Worm (Caenorhabditis elegans) whole organism, young adult: ENCODE data around the gene bgal-2.

Source experiments
- B0035.1 ChIP-seq: sonication (generic microtip); optimal IDR thresholded peaks from 2 replicates; lab custom pipeline; 2016; ENCODE audit warnings: missing genetic modification characterization, mild to moderate bottlenecking, missing compliant biosample characterization, missing genotype, missing genetic modification reagents
- C06A6.2 ChIP-seq: fragments of 200-800 bp; sonication (Bioruptor generic); conservative IDR thresholded peaks from 2 replicates; pipeline ENCODE4 v1.3.6; 2022; ENCODE audit warnings: missing genetic modification characterization, missing compliant biosample characterization
- F10E7.11 ChIP-seq: sonication (generic microtip); optimal IDR thresholded peaks from 2 replicates; lab custom pipeline; 2017; ENCODE audit warnings: mild to moderate bottlenecking, missing genetic modification characterization, moderate library complexity, missing compliant biosample characterization
- F23B12.7 ChIP-seq: sonication (generic microtip); optimal IDR thresholded peaks from 2 replicates; lab custom pipeline; 2017; ENCODE audit warnings: missing genetic modification characterization, mild to moderate bottlenecking, missing compliant biosample characterization, antibody characterized with exemption, moderate library complexity; ENCODE audit not compliant: insufficient read depth
- F33H1.4 ChIP-seq: fragments of 200-800 bp; sonication (Bioruptor generic); IDR thresholded peaks from 2 replicates; pipeline ENCODE4 v1.3.6; 2022; ENCODE audit warnings: missing genetic modification reagents, missing genetic modification characterization, missing compliant biosample characterization
- F37B4.10 ChIP-seq: fragments of 200-800 bp; sonication (Bioruptor generic); IDR thresholded peaks from 2 replicates; pipeline ENCODE4 v1.3.6; 2022; ENCODE audit warnings: missing genetic modification characterization, missing compliant biosample characterization
- K12H6.12 ChIP-seq: fragments of 200-800 bp; sonication (Bioruptor generic); optimal IDR thresholded peaks from 2 replicates; lab custom pipeline; 2018; ENCODE audit warnings: mild to moderate bottlenecking, missing genetic modification characterization, missing compliant biosample characterization
- Y79H2A.3 ChIP-seq: fragments of 200-800 bp; sonication (Bioruptor generic); conservative IDR thresholded peaks from 2 replicates; pipeline ENCODE4 v1.3.6; 2022; ENCODE audit warnings: missing genetic modification reagents, missing genetic modification characterization, missing compliant biosample characterization
- akir-1 ChIP-seq: fragments of 200-800 bp; sonication (Bioruptor generic); optimal IDR thresholded peaks from 2 replicates; lab custom pipeline; 2018; ENCODE audit warnings: mild to moderate bottlenecking, missing genetic modification characterization, moderate library complexity, missing compliant biosample characterization
- aptf-3 ChIP-seq: fragments of 200-800 bp; sonication (Bioruptor generic); IDR thresholded peaks from 2 replicates; pipeline ENCODE4 v1.3.6; 2022; ENCODE audit warnings: missing genetic modification characterization, missing compliant biosample characterization
- athp-1 ChIP-seq: sonication (generic microtip); optimal IDR thresholded peaks from 2 replicates; lab custom pipeline; 2017; ENCODE audit warnings: mild to moderate bottlenecking, missing genetic modification characterization, missing compliant biosample characterization
- attf-5 ChIP-seq: fragments of 200-800 bp; sonication (Bioruptor generic); optimal IDR thresholded peaks from 2 replicates; lab custom pipeline; 2018; ENCODE audit warnings: mild to moderate bottlenecking, missing genetic modification characterization, missing compliant biosample characterization
- attf-6 ChIP-seq: fragments of 200-800 bp; sonication (Bioruptor generic); IDR thresholded peaks from 2 replicates; pipeline ENCODE4 v1.3.6; 2022; ENCODE audit warnings: missing genetic modification reagents, missing genetic modification characterization, missing compliant biosample characterization
- cebp-2 ChIP-seq: fragments of 200-800 bp; sonication (Bioruptor generic); IDR thresholded peaks from 2 replicates; pipeline ENCODE4 v1.3.6; 2022; ENCODE audit warnings: missing genetic modification characterization, missing compliant biosample characterization
- die-1 ChIP-seq: sonication (generic microtip); optimal IDR thresholded peaks from 2 replicates; lab custom pipeline; 2016; ENCODE audit warnings: missing genotype, mild to moderate bottlenecking, missing genetic modification characterization, missing compliant biosample characterization
- dpl-1 ChIP-seq: fragments of 150-350 bp; optimal IDR thresholded peaks from 2 replicates; lab custom pipeline; 2014; ENCODE audit warnings: missing biosample characterization, missing genetic modification reagents, missing genetic modification characterization
- egrh-3 ChIP-seq: fragments of 200-800 bp; sonication (Bioruptor generic); IDR thresholded peaks from 2 replicates; pipeline ENCODE4 v1.3.6; 2022; ENCODE audit warnings: missing genetic modification reagents, missing genetic modification characterization, missing compliant biosample characterization
- fkh-3 ChIP-seq: sonication (generic microtip); optimal IDR thresholded peaks from 2 replicates; lab custom pipeline; 2016; ENCODE audit warnings: mild to moderate bottlenecking, missing genetic modification characterization, missing compliant biosample characterization
- gei-17 ChIP-seq: fragments of 200-800 bp; sonication (Bioruptor generic); optimal IDR thresholded peaks from 2 replicates; lab custom pipeline; 2018; ENCODE audit warnings: mild to moderate bottlenecking, missing genetic modification characterization, missing compliant biosample characterization
- hlh-12 ChIP-seq: sonication (generic microtip); optimal IDR thresholded peaks from 2 replicates; lab custom pipeline; 2016; ENCODE audit warnings: missing genetic modification characterization, missing compliant biosample characterization
- hmg-20 ChIP-seq: fragments of 200-800 bp; sonication (Bioruptor generic); IDR thresholded peaks from 2 replicates; pipeline ENCODE4 v1.3.6; 2022; ENCODE audit warnings: missing genetic modification reagents, missing genetic modification characterization, missing compliant biosample characterization
- hsf-1 ChIP-seq: fragments of 200-800 bp; sonication (Bioruptor generic); IDR thresholded peaks from 2 replicates; pipeline ENCODE4 v1.3.6; 2022; ENCODE audit warnings: missing genetic modification reagents, missing genetic modification characterization, missing compliant biosample characterization
- let-526 ChIP-seq: fragments of 200-800 bp; sonication (Bioruptor generic); IDR thresholded peaks from 2 replicates; pipeline ENCODE4 v1.3.6; 2022; ENCODE audit warnings: missing genetic modification reagents, missing genetic modification characterization, missing compliant biosample characterization
- lin-35 ChIP-seq, 3 experiments: fragments of 150-350 bp in 2 of 3; sonication (generic microtip) in 1 of 3; optimal IDR thresholded peaks; 2 replicates each; lab custom pipeline; 2014 to 2018; ENCODE audit warnings: missing biosample characterization in 3 of 3, missing genetic modification characterization in 3 of 3, missing genetic modification reagents in 3 of 3
- lir-1 ChIP-seq: fragments of 200-800 bp; sonication (Bioruptor generic); conservative IDR thresholded peaks from 2 replicates; pipeline ENCODE4 v1.3.6; 2022; ENCODE audit warnings: missing genetic modification reagents, missing genetic modification characterization, missing compliant biosample characterization
- lsl-1 ChIP-seq: fragments of 200-800 bp; sonication (Bioruptor generic); optimal IDR thresholded peaks from 2 replicates; lab custom pipeline; 2018; ENCODE audit warnings: mild to moderate bottlenecking, missing genetic modification characterization, moderate library complexity, missing compliant biosample characterization
- lsy-27 ChIP-seq: sonication (generic microtip); optimal IDR thresholded peaks from 2 replicates; lab custom pipeline; 2017; ENCODE audit warnings: missing genetic modification characterization, mild to moderate bottlenecking, missing compliant biosample characterization, antibody characterized with exemption, missing genotype, borderline replicate concordance; ENCODE audit not compliant: insufficient read depth
- madf-10 ChIP-seq: sonication (generic microtip); optimal IDR thresholded peaks from 2 replicates; lab custom pipeline; 2016; ENCODE audit warnings: mild to moderate bottlenecking, missing genetic modification characterization, missing compliant biosample characterization
- mcd-1 ChIP-seq: fragments of 200-800 bp; sonication (Bioruptor generic); IDR thresholded peaks from 2 replicates; pipeline ENCODE4 v1.3.6; 2022; ENCODE audit warnings: missing genetic modification reagents, missing genetic modification characterization, missing compliant biosample characterization
- mel-28 ChIP-seq: sonication (generic microtip); optimal IDR thresholded peaks from 2 replicates; lab custom pipeline; 2016; ENCODE audit warnings: borderline replicate concordance, mild to moderate bottlenecking, missing genetic modification characterization, missing compliant biosample characterization
- mes-4 ChIP-seq: sonication (generic microtip); optimal IDR thresholded peaks from 2 replicates; lab custom pipeline; 2016; ENCODE audit warnings: missing genotype, missing genetic modification characterization, missing compliant biosample characterization
- mxl-1 ChIP-seq: sonication (generic microtip); optimal IDR thresholded peaks from 2 replicates; lab custom pipeline; 2016; ENCODE audit warnings: missing genetic modification characterization, missing compliant biosample characterization
- nfya-1 ChIP-seq: sonication (generic microtip); optimal IDR thresholded peaks from 2 replicates; lab custom pipeline; 2017; ENCODE audit warnings: antibody characterized with exemption, missing compliant biosample characterization, missing genetic modification characterization, borderline replicate concordance; ENCODE audit not compliant: insufficient read depth
- nfyb-1 ChIP-seq: fragments of 200-800 bp; sonication (Bioruptor generic); IDR thresholded peaks from 2 replicates; pipeline ENCODE4 v1.3.6; 2022; ENCODE audit warnings: missing genetic modification reagents, missing genetic modification characterization, missing compliant biosample characterization
- nhr-80 ChIP-seq: sonication (generic microtip); optimal IDR thresholded peaks from 2 replicates; lab custom pipeline; 2016; ENCODE audit warnings: missing genetic modification characterization, missing compliant biosample characterization
- nhr-90 ChIP-seq: sonication (generic microtip); optimal IDR thresholded peaks from 2 replicates; lab custom pipeline; 2016; ENCODE audit warnings: missing genotype, mild to moderate bottlenecking, missing genetic modification characterization, missing compliant biosample characterization
- pha-4 ChIP-seq: fragments of 150-350 bp; sonication (generic microtip); optimal IDR thresholded peaks from 2 replicates; lab custom pipeline; 2014; ENCODE audit warnings: missing biosample characterization, missing genetic modification reagents, missing genetic modification characterization
- rcor-1 ChIP-seq: fragments of 200-800 bp; sonication (Bioruptor generic); IDR thresholded peaks from 2 replicates; pipeline ENCODE4 v1.3.6; 2022; ENCODE audit warnings: missing genetic modification reagents, missing genetic modification characterization, missing compliant biosample characterization
- sdz-38 ChIP-seq: sonication (generic microtip); optimal IDR thresholded peaks from 2 replicates; lab custom pipeline; 2016; ENCODE audit warnings: missing genotype, missing genetic modification characterization, missing compliant biosample characterization
- snpc-4 ChIP-seq, 5 experiments: fragments of 150-350 bp in 1 of 5; sonication (generic microtip) in 4 of 5; optimal IDR thresholded peaks; 2 replicates each; lab custom pipeline; 2014 to 2018; ENCODE audit warnings: missing genetic modification characterization in 5 of 5, missing biosample characterization in 3 of 5, antibody characterized with exemption in 2 of 5, mild to moderate bottlenecking in 2 of 5, missing compliant biosample characterization in 2 of 5, missing genotype in 2 of 5, moderate library complexity in 2 of 5, missing genetic modification reagents in 1 of 5
- somi-1 ChIP-seq: fragments of 200-800 bp; sonication (Bioruptor generic); optimal IDR thresholded peaks from 2 replicates; lab custom pipeline; 2018; ENCODE audit warnings: mild to moderate bottlenecking, missing genetic modification characterization, missing compliant biosample characterization
- tbp1 ChIP-seq: fragments of 200-800 bp; sonication (Bioruptor generic); optimal IDR thresholded peaks from 2 replicates; lab custom pipeline; 2018; ENCODE audit warnings: mild to moderate bottlenecking, missing genetic modification characterization, missing compliant biosample characterization
- tlf-1 ChIP-seq: fragments of 200-800 bp; sonication (Bioruptor generic); optimal IDR thresholded peaks from 2 replicates; lab custom pipeline; 2018; ENCODE audit warnings: mild to moderate bottlenecking, missing genetic modification characterization, missing compliant biosample characterization
- xnd-1 ChIP-seq: sonication (generic microtip); optimal IDR thresholded peaks from 2 replicates; lab custom pipeline; 2016; ENCODE audit warnings: missing genotype, missing genetic modification reagents, missing genetic modification characterization, missing compliant biosample characterization
- zfh-2 ChIP-seq: fragments of 200-800 bp; sonication (Bioruptor generic); conservative IDR thresholded peaks from 2 replicates; pipeline ENCODE4 v1.3.6; 2022; ENCODE audit warnings: missing genetic modification reagents, missing genetic modification characterization, missing compliant biosample characterization
- ztf-18 ChIP-seq: sonication (generic microtip); optimal IDR thresholded peaks from 2 replicates; lab custom pipeline; 2016; ENCODE audit warnings: missing genotype, mild to moderate bottlenecking, missing genetic modification characterization, missing compliant biosample characterization
- ztf-28 ChIP-seq: fragments of 200-800 bp; sonication (Bioruptor generic); IDR thresholded peaks from 2 replicates; pipeline ENCODE4 v1.3.6; 2022; ENCODE audit warnings: missing genetic modification reagents, missing genetic modification characterization, missing compliant biosample characterization
- ztf-3 ChIP-seq: fragments of 200-800 bp; sonication (Bioruptor generic); optimal IDR thresholded peaks from 2 replicates; lab custom pipeline; 2018; ENCODE audit warnings: mild to moderate bottlenecking, missing genetic modification characterization, missing compliant biosample characterization
- ztf-6 ChIP-seq: fragments of 200-800 bp; sonication (Bioruptor generic); IDR thresholded peaks from 2 replicates; pipeline ENCODE4 v1.3.6; 2022; ENCODE audit warnings: missing genetic modification reagents, missing genetic modification characterization, missing compliant biosample characterization

bgal-2 gene

ce11 chrX:6742891-6743290 is 41.3 kb upstream of the bgal-2 start (continued):
- no peak for TF ChIP-seq sdz-38
- no peak for TF ChIP-seq tlf-1 (GFP tag; lab: Kevin White, UChicago)
- TF ChIP-seq egrh-3, result no peak
- TF ChIP-seq lsl-1 (GFP tag; lab: Kevin White, UChicago), result no peak
- TF ChIP-seq tbp1, result no peak
- no peak for TF ChIP-seq attf-5 (GFP tag; lab: Kevin White, UChicago)
- TF ChIP-seq aptf-3, result no peak
- peak; percentile 60; the same call in 1 of the 2 replicates for TF ChIP-seq C06A6.2
- TF ChIP-seq lin-35 (GFP tag; optimal IDR thresholded peaks at IDR 0.05; lab: Kevin White, UChicago), result peak in 1 of 3 experiments; percentile 17
- no peak for TF ChIP-seq zfh-2 (GFP tag; lab: Robert Waterston, UW)
- TF ChIP-seq ztf-28 (GFP tag; lab: Robert Waterston, UW), result no peak
- no peak for TF ChIP-seq ztf-18 (tag; lab: Kevin White, UChicago)
- TF ChIP-seq F10E7.11, result no peak
- TF ChIP-seq lsy-27, result no peak
- TF ChIP-seq lir-1 (GFP tag; lab: Robert Waterston, UW), result no peak
- TF ChIP-seq snpc-4 (GFP tag; optimal IDR thresholded peaks at IDR 0.05; lab: Kevin White, UChicago), result no peak
- no peak for TF ChIP-seq snpc-4 (tag; optimal IDR thresholded peaks at IDR 0.05; lab: Kevin White, UChicago)
- no peak for TF ChIP-seq F37B4.10 (GFP tag; lab: Robert Waterston, UW)
- no peak for TF ChIP-seq xnd-1 (tag; lab: Kevin White, UChicago)
- TF ChIP-seq madf-10, result peak; percentile 25
- TF ChIP-seq ztf-3 (GFP tag; lab: Kevin White, UChicago), result no peak
- TF ChIP-seq F33H1.4, result no peak
- TF ChIP-seq die-1, result no peak
- no peak for TF ChIP-seq cebp-2 (GFP tag; lab: Robert Waterston, UW)
- TF ChIP-seq hmg-20 (GFP tag; lab: Robert Waterston, UW), result no peak
- TF ChIP-seq let-526 (GFP tag; lab: Robert Waterston, UW), result no peak
- TF ChIP-seq mes-4 (tag; lab: Kevin White, UChicago), result no peak
- TF ChIP-seq athp-1 (tag; lab: Kevin White, UChicago), result no peak
- TF ChIP-seq K12H6.12, result no peak
- no peak for TF ChIP-seq akir-1
- TF ChIP-seq F23B12.7, result no peak
- TF ChIP-seq nhr-80 (tag; lab: Kevin White, UChicago), result peak; percentile 51
- TF ChIP-seq fkh-3 (tag; lab: Kevin White, UChicago), result no peak
- TF ChIP-seq mxl-1 (tag; lab: Kevin White, UChicago), result no peak
- no peak for TF ChIP-seq hsf-1
- no peak for TF ChIP-seq B0035.1 (tag; lab: Kevin White, UChicago)
- no peak for TF ChIP-seq mel-28 (tag; lab: Kevin White, UChicago)
- TF ChIP-seq nfyb-1 (GFP tag; lab: Robert Waterston, UW), result no peak
- no peak for TF ChIP-seq ztf-6
- TF ChIP-seq attf-6 (GFP tag; lab: Robert Waterston, UW), result no peak
- TF ChIP-seq hlh-12 (tag; lab: Kevin White, UChicago), result no peak
- TF ChIP-seq somi-1 (GFP tag; lab: Kevin White, UChicago), result no peak
- no peak for TF ChIP-seq mcd-1
- TF ChIP-seq pha-4 (tag; lab: Kevin White, UChicago), result peak; percentile 85
- no peak for TF ChIP-seq nhr-90 (tag; lab: Kevin White, UChicago)
- TF ChIP-seq rcor-1 (GFP tag; lab: Robert Waterston, UW), result no peak
- TF ChIP-seq dpl-1 (GFP tag; lab: Kevin White, UChicago), result no peak
- TF ChIP-seq Y79H2A.3, result no peak
- TF ChIP-seq gei-17 (GFP tag; lab: Kevin White, UChicago), result no peak
- TF ChIP-seq nfya-1, result no peak
